Worm (Caenorhabditis elegans) whole organism, L3 larva: ENCODE results near the gene Y55D5A.1.

ENCODE experiments used
- R02D3.7 ChIP-seq: fragments of 150-350 bp; optimal IDR thresholded peaks from 2 replicates; lab custom pipeline; 2014; ENCODE audit warnings: missing biosample characterization, missing genetic modification characterization
- ZK546.5 ChIP-seq: sonication (generic microtip); optimal IDR thresholded peaks from 2 replicates; lab custom pipeline; 2017; ENCODE audit warnings: missing biosample characterization, missing genetic modification characterization
- ceh-16 ChIP-seq: sonication (generic microtip); optimal IDR thresholded peaks from 2 replicates; lab custom pipeline; 2017; ENCODE audit warnings: missing biosample characterization, missing genetic modification characterization
- ceh-9 ChIP-seq: sonication (generic microtip); optimal IDR thresholded peaks from 2 replicates; lab custom pipeline; 2018; ENCODE audit warnings: missing biosample characterization, missing genetic modification characterization
- egl-27 ChIP-seq: sonication (generic microtip); optimal IDR thresholded peaks from 4 replicates; lab custom pipeline; 2017; ENCODE audit warnings: missing biosample characterization, missing genetic modification reagents, missing genetic modification characterization
- elt-1 ChIP-seq: fragments of 150-350 bp; optimal IDR thresholded peaks from 2 replicates; lab custom pipeline; 2014; ENCODE audit warnings: missing biosample characterization, missing genetic modification characterization
- elt-2 ChIP-seq: sonication (generic microtip); optimal IDR thresholded peaks from 2 replicates; lab custom pipeline; 2016; ENCODE audit warnings: missing genetic modification reagents, mild to moderate bottlenecking, missing genetic modification characterization, missing compliant biosample characterization
- elt-3 ChIP-seq, 3 experiments: fragments of 150-350 bp in 1 of 3; sonication (generic microtip) in 2 of 3; optimal IDR thresholded peaks; 2 replicates in 2 of 3; 4 replicates in 1 of 3; lab custom pipeline; 2014 to 2017; ENCODE audit warnings: missing biosample characterization in 3 of 3, missing genetic modification characterization in 3 of 3
- eor-1 ChIP-seq, 2 experiments: fragments of 150-350 bp; optimal IDR thresholded peaks; 2 replicates each; lab custom pipeline; 2014 to 2018; ENCODE audit warnings: missing biosample characterization in 2 of 2, missing genetic modification characterization in 2 of 2
- fkh-10 ChIP-seq: sonication (generic microtip); optimal IDR thresholded peaks from 2 replicates; lab custom pipeline; 2017; ENCODE audit warnings: missing biosample characterization, missing genetic modification reagents, missing genetic modification characterization
- fkh-2 ChIP-seq: fragments of 150-350 bp; optimal IDR thresholded peaks from 2 replicates; lab custom pipeline; 2014; ENCODE audit warnings: missing biosample characterization, missing genetic modification reagents, missing genetic modification characterization
- fos-1 ChIP-seq: fragments of 150-350 bp; optimal IDR thresholded peaks from 2 replicates; lab custom pipeline; 2014; ENCODE audit warnings: missing biosample characterization, missing genetic modification characterization
- hmg-11 ChIP-seq: sonication (generic microtip); optimal IDR thresholded peaks from 2 replicates; lab custom pipeline; 2016; ENCODE audit warnings: missing genetic modification characterization, missing compliant biosample characterization
- jun-1 ChIP-seq: fragments of 150-350 bp; optimal IDR thresholded peaks from 2 replicates; lab custom pipeline; 2014; ENCODE audit warnings: missing biosample characterization, missing genetic modification reagents, missing genetic modification characterization
- lin-15B ChIP-seq: fragments of 150-350 bp; optimal IDR thresholded peaks from 2 replicates; lab custom pipeline; 2014; ENCODE audit warnings: missing biosample characterization, missing genetic modification characterization
- lin-39 ChIP-seq: fragments of 150-350 bp; optimal IDR thresholded peaks from 2 replicates; lab custom pipeline; 2018; ENCODE audit warnings: missing biosample characterization, missing genetic modification reagents, missing genetic modification characterization
- lsy-12 ChIP-seq: sonication (generic microtip); optimal IDR thresholded peaks from 2 replicates; lab custom pipeline; 2016; ENCODE audit warnings: mild to moderate bottlenecking, missing genetic modification characterization, missing compliant biosample characterization
- mdl-1 ChIP-seq: fragments of 150-350 bp; optimal IDR thresholded peaks from 2 replicates; lab custom pipeline; 2014; ENCODE audit warnings: missing biosample characterization, missing genetic modification characterization
- nfya-1 ChIP-seq: sonication (generic microtip); optimal IDR thresholded peaks from 2 replicates; lab custom pipeline; 2017; ENCODE audit warnings: missing genetic modification characterization, mild to moderate bottlenecking, missing compliant biosample characterization, antibody characterized with exemption, moderate library complexity; ENCODE audit not compliant: insufficient read depth
- nhr-12 ChIP-seq: fragments of 150-350 bp; optimal IDR thresholded peaks from 2 replicates; lab custom pipeline; 2014; ENCODE audit warnings: missing biosample characterization, missing genetic modification characterization
- nhr-237 ChIP-seq: fragments of 150-350 bp; optimal IDR thresholded peaks from 2 replicates; lab custom pipeline; 2014; ENCODE audit warnings: missing biosample characterization, missing genetic modification characterization
- nhr-25 ChIP-seq: sonication (generic microtip); optimal IDR thresholded peaks from 2 replicates; lab custom pipeline; 2017; ENCODE audit warnings: missing biosample characterization, missing genetic modification characterization
- nhr-76 ChIP-seq: fragments of 150-350 bp; sonication (generic microtip); optimal IDR thresholded peaks from 5 replicates; lab custom pipeline; 2014; ENCODE audit warnings: missing biosample characterization, missing genetic modification characterization
- nhr-77 ChIP-seq: fragments of 150-350 bp; optimal IDR thresholded peaks from 2 replicates; lab custom pipeline; 2014; ENCODE audit warnings: missing biosample characterization, missing genetic modification characterization
- pha-4 ChIP-seq: fragments of 150-350 bp; optimal IDR thresholded peaks from 2 replicates; lab custom pipeline; 2014; ENCODE audit warnings: missing biosample characterization, missing genetic modification reagents, missing genetic modification characterization
- pqm-1 ChIP-seq: fragments of 150-350 bp; optimal IDR thresholded peaks from 2 replicates; lab custom pipeline; 2017; ENCODE audit warnings: missing biosample characterization, missing genetic modification characterization, inconsistent platforms
- sea-2 ChIP-seq: fragments of 150-350 bp; sonication (generic microtip); optimal IDR thresholded peaks from 4 replicates; lab custom pipeline; 2014; ENCODE audit warnings: missing biosample characterization, missing genetic modification reagents, missing genetic modification characterization
- snpc-4 ChIP-seq: fragments of 150-350 bp; optimal IDR thresholded peaks from 2 replicates; lab custom pipeline; 2014; ENCODE audit warnings: missing biosample characterization, missing genetic modification characterization
- tbx-2 ChIP-seq: sonication (generic microtip); optimal IDR thresholded peaks from 2 replicates; lab custom pipeline; 2016; ENCODE audit warnings: mild to moderate bottlenecking, missing genetic modification characterization, missing compliant biosample characterization
- unc-62 ChIP-seq: fragments of 150-350 bp; sonication (generic microtip); optimal IDR thresholded peaks from 4 replicates; lab custom pipeline; 2014; ENCODE audit warnings: missing biosample characterization, missing genetic modification reagents, missing genetic modification characterization
- ztf-11 ChIP-seq: fragments of 150-350 bp; optimal IDR thresholded peaks from 2 replicates; lab custom pipeline; 2014; ENCODE audit warnings: missing biosample characterization, missing genetic modification characterization
- ztf-4 ChIP-seq: fragments of 150-350 bp; optimal IDR thresholded peaks from 2 replicates; lab custom pipeline; 2014; ENCODE audit warnings: missing biosample characterization, missing genetic modification characterization

Y55D5A.1 gene

ce11 chrIII:2970251-2970650 is 12.0 kb upstream of the Y55D5A.1 start:
- peak; percentile 30 for TF ChIP-seq nfya-1 (tag; lab: Kevin White, UChicago)
- no peak for TF ChIP-seq eor-1 (tag; optimal IDR thresholded peaks at IDR 0.05; lab: Kevin White, UChicago)
- TF ChIP-seq elt-2 (tag; lab: Kevin White, UChicago), result no peak

- peak; percentile 56 for TF ChIP-seq elt-1 (tag; lab: Kevin White, UChicago)
- no peak for TF ChIP-seq fos-1
- TF ChIP-seq, all 47 proteins: peak for 1
These were observed 9.2 kb upstream of the Y55D5A.1 start for ce11 chrIII:2972977-2973376.

- TF ChIP-seq nhr-12 (tag; lab: Kevin White, UChicago) (no peak), egl-27 (tag; lab: Kevin White, UChicago) (no peak), eor-1 (tag; optimal IDR thresholded peaks at IDR 0.05; lab: Kevin White, UChicago) (no peak)
These were observed 6.5 kb upstream of the Y55D5A.1 start, which contains the start of gene Y55D5A.3 for ce11 chrIII:2975689-2976088. Y55D5A.3 (minus strand) TSS chrIII:2975789.

- TF ChIP-seq pqm-1 (tag; lab: Kevin White, UChicago) (no peak), fkh-10 (GFP tag; lab: Kevin White, UChicago) (no peak), jun-1 (tag; lab: Kevin White, UChicago) (no peak), ceh-9 (tag; lab: Kevin White, UChicago) (no peak), R02D3.7 (no peak), nhr-237 (tag; lab: Kevin White, UChicago) (no peak), fos-1 (no peak), mdl-1 (no peak), nhr-76 (tag; lab: Kevin White, UChicago) (no peak), ZK546.5 (no peak), fkh-2 (tag; lab: Kevin White, UChicago) (no peak), sea-2 (GFP tag; lab: Kevin White, UChicago) (no peak), hmg-11 (no peak), pha-4 (tag; lab: Kevin White, UChicago) (no peak)
These were observed 6.0 kb upstream of the Y55D5A.1 start for ce11 chrIII:2976176-2976575.

ce11 chrIII:2980927-2981326 is 1.3 kb upstream of the Y55D5A.1 start:
- TF ChIP-seq elt-2 (tag; lab: Kevin White, UChicago), result peak; percentile 55
- no peak for TF ChIP-seq lin-15B (tag; lab: Kevin White, UChicago)

- no peak for TF ChIP-seq tbx-2
- TF ChIP-seq sea-2 (GFP tag; lab: Kevin White, UChicago), result no peak
- no peak for TF ChIP-seq unc-62
- no peak for TF ChIP-seq ceh-16 (tag; lab: Kevin White, UChicago)
- TF ChIP-seq fos-1, result no peak
- no peak for TF ChIP-seq egl-27 (tag; lab: Kevin White, UChicago)
- TF ChIP-seq nhr-77, result no peak
- no peak for TF ChIP-seq nhr-25 (tag; lab: Kevin White, UChicago)
- TF ChIP-seq hmg-11, result no peak
- no peak for TF ChIP-seq eor-1 (tag; optimal IDR thresholded peaks at IDR 0.05; lab: Kevin White, UChicago)
- TF ChIP-seq lsy-12 (tag; lab: Kevin White, UChicago), result no peak
- no peak for TF ChIP-seq lin-39 (tag; lab: Kevin White, UChicago)
- no peak for TF ChIP-seq snpc-4 (tag; lab: Kevin White, UChicago)
- no peak for TF ChIP-seq ZK546.5
- no peak for TF ChIP-seq mdl-1
- no peak for TF ChIP-seq fkh-2 (tag; lab: Kevin White, UChicago)
- no peak for TF ChIP-seq nfya-1 (tag; lab: Kevin White, UChicago)
- no peak for TF ChIP-seq elt-3 (tag; optimal IDR thresholded peaks at IDR 0.05; lab: Kevin White, UChicago)
- TF ChIP-seq pqm-1 (tag; lab: Kevin White, UChicago), result no peak
These were observed 835 bp downstream of the Y55D5A.1 start for ce11 chrIII:2983044-2983443.

- TF ChIP-seq ztf-4 (tag; lab: Kevin White, UChicago) (no peak), ztf-11 (no peak), nhr-237 (tag; lab: Kevin White, UChicago) (no peak), nhr-77 (no peak), jun-1 (tag; lab: Kevin White, UChicago) (no peak), fkh-2 (tag; lab: Kevin White, UChicago) (no peak), R02D3.7 (no peak), nfya-1 (tag; lab: Kevin White, UChicago) (no peak), nhr-12 (tag; lab: Kevin White, UChicago) (no peak)
These were observed 7.7 kb downstream of the Y55D5A.1 start, which contains the start of gene Y55D5A.4 for ce11 chrIII:2989957-2990356. Y55D5A.4 (minus strand) TSS chrIII:2990057.
